Fruit fly (Drosophila melanogaster) whole organism, wandering third instar larva: ENCODE results near the gene Agpat1.

Source experiments
- OdsH ChIP-seq: fragments of 200-800 bp; sonication (Bioruptor generic); optimal IDR thresholded peaks from 2 replicates; lab custom pipeline; 2016; ENCODE audit warnings: missing biosample characterization, mild to moderate bottlenecking, missing genetic modification characterization
- psq ChIP-seq: fragments of 200-800 bp; sonication (Bioruptor generic); optimal IDR thresholded peaks from 3 replicates; lab custom pipeline; 2017; ENCODE audit warnings: missing biosample characterization, mild to moderate bottlenecking, missing genetic modification characterization, moderate library complexity

DNA sequence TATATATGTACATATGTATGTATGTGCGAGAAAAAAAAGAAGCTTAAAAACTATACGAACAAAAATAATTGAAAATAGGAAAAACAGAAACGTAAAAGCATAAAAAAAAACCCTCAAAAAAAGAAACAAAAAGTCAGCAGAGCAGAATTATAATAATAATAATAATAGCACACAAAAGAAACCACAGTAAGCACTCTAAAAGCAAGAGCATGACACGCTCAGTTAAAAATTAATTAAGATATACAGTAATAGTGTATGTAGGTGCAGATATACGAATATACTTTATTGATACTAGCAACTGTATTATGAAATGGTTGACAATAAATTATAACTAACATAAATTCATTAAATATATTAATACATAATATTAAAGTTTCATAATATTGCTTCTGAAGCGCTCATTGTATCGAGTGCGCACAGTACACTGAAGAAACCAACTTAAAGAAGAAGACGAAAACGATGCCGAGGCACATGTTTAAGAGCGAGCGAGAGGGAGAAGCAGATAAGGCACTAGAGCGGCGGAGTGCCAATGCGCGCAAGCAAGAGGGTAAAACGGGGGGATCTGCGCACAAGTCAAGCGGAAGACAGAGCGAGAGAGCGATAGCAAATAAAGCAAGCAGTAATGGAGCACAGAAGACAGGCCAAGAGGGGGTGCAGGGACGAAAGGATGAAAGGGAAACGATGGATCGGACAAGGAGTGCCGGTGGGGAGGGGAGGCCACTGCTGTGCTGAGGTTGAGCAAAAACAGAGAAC is 30.2 kb upstream of the Agpat1 start:
- TF ChIP-seq OdsH (GFP tag; lab: Kevin White, UChicago) (peak; percentile 80), psq (GFP tag; lab: Kevin White, UChicago) (peak; percentile 99)
